Worm (Caenorhabditis elegans): Measurements from ENCODE around the gene cest-33.

DNA sequence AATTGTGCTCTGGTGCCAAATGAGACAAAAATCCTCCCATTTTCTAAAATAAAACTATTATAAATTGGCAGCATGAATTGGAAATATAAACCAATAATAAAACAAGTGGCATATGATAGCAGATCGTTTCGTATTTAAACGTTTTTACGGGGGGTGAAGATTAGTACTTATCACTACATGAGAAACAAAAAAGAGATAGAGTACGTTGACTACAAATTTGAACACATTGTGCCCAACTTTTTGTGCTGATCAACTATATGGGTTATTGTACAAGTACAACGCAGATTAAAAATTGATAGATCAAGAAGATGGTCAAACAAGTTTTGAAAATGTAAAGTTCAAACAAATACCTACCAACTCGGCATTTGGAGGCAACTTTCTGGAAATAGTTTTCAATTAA lies 3.0 kb upstream of the cest-33 start:
- no peak for TF ChIP-seq bed-2 (GFP tag; IDR thresholded peaks at IDR 0.05)
- TF ChIP-seq F55B11.4 (tag; optimal IDR thresholded peaks at IDR 0.05; ENCODE audit: borderline replicate concordance, insufficient read depth), result no peak
- no peak for TF ChIP-seq madf-6 (GFP tag; IDR thresholded peaks at IDR 0.05)
- TF ChIP-seq hmg-1.2 (GFP tag; IDR thresholded peaks at IDR 0.05), result no peak
- TF ChIP-seq pha-4 (tag; optimal IDR thresholded peaks at IDR 0.05), result no peak
- no peak for TF ChIP-seq repo-1 (tag; optimal IDR thresholded peaks at IDR 0.05)
- no peak for TF ChIP-seq fkh-3 (tag; optimal IDR thresholded peaks at IDR 0.05)
- TF ChIP-seq T26A5.8 (tag; optimal IDR thresholded peaks at IDR 0.05), result no peak
